Worm (Caenorhabditis elegans) whole organism, L4 larva: Measurements from ENCODE around the gene srw-123.

Source experiments
- F26F4.8 ChIP-seq: fragments of 200-800 bp; sonication (Bioruptor generic); conservative IDR thresholded peaks from 2 replicates; pipeline ENCODE4 v1.3.6; 2022; ENCODE audit warnings: missing genetic modification characterization, missing compliant biosample characterization
- F49E8.2 ChIP-seq: sonication (generic microtip); optimal IDR thresholded peaks from 2 replicates; lab custom pipeline; 2016; ENCODE audit warnings: missing compliant biosample characterization, mild to moderate bottlenecking, missing genetic modification characterization, borderline replicate concordance
- Y48G9A.11 ChIP-seq: fragments of 200-800 bp; sonication (Bioruptor generic); IDR thresholded peaks from 2 replicates; pipeline ENCODE4 v1.3.6; 2022; ENCODE audit warnings: missing genetic modification reagents, missing genetic modification characterization, missing compliant biosample characterization
- Y5F2A.4 ChIP-seq: fragments of 200-800 bp; sonication (Bioruptor generic); optimal IDR thresholded peaks from 2 replicates; lab custom pipeline; 2018; ENCODE audit warnings: mild to moderate bottlenecking, missing genetic modification characterization, missing compliant biosample characterization
- aha-1 ChIP-seq: fragments of 150-350 bp; peaks from one replicate; lab custom pipeline; 2014; ENCODE audit warnings: missing biosample characterization, missing genetic modification characterization
- ama-1 ChIP-seq: fragments of 150-350 bp; optimal IDR thresholded peaks from 2 replicates; lab custom pipeline; 2014; ENCODE audit warnings: inconsistent platforms, mixed read lengths
- ceh-20 ChIP-seq: fragments of 200-800 bp; sonication (Bioruptor generic); IDR thresholded peaks from 2 replicates; pipeline ENCODE4 v1.3.6; 2022; ENCODE audit warnings: missing genetic modification reagents, missing genetic modification characterization, missing compliant biosample characterization
- ceh-28 ChIP-seq: fragments of 150-350 bp; optimal IDR thresholded peaks from 2 replicates; lab custom pipeline; 2014; ENCODE audit warnings: missing biosample characterization, missing genetic modification reagents, missing genetic modification characterization
- ceh-32 ChIP-seq: sonication (generic microtip); optimal IDR thresholded peaks from 2 replicates; lab custom pipeline; 2016; ENCODE audit warnings: mild to moderate bottlenecking, missing genetic modification characterization, missing compliant biosample characterization; ENCODE audit not compliant: poor library complexity
- ceh-44 ChIP-seq: fragments of 200-800 bp; sonication (Bioruptor generic); IDR thresholded peaks from 2 replicates; pipeline ENCODE4 v1.3.6; 2022; ENCODE audit warnings: missing genetic modification reagents, missing genetic modification characterization, missing compliant biosample characterization
- ceh-62 ChIP-seq: sonication (generic microtip); optimal IDR thresholded peaks from 2 replicates; lab custom pipeline; 2017; ENCODE audit warnings: missing biosample characterization, missing genetic modification characterization
- ceh-82 ChIP-seq: sonication (generic microtip); optimal IDR thresholded peaks from 2 replicates; lab custom pipeline; 2017; ENCODE audit warnings: missing biosample characterization, missing genetic modification characterization
- dmd-6 ChIP-seq: fragments of 200-800 bp; sonication (Bioruptor generic); IDR thresholded peaks from 2 replicates; pipeline ENCODE4 v1.3.6; 2022; ENCODE audit warnings: missing genetic modification reagents, missing genetic modification characterization, missing compliant biosample characterization
- dmd-9 ChIP-seq: fragments of 200-800 bp; sonication (Bioruptor generic); IDR thresholded peaks from 2 replicates; pipeline ENCODE4 v1.3.6; 2022; ENCODE audit warnings: missing genetic modification reagents, missing genetic modification characterization, missing compliant biosample characterization
- dpl-1 ChIP-seq: fragments of 150-350 bp; optimal IDR thresholded peaks from 2 replicates; lab custom pipeline; 2014; ENCODE audit warnings: missing biosample characterization, missing genetic modification reagents, missing genetic modification characterization
- egl-27 ChIP-seq: sonication (generic microtip); optimal IDR thresholded peaks from 3 replicates; lab custom pipeline; 2017; ENCODE audit warnings: missing biosample characterization, missing genetic modification reagents, missing genetic modification characterization
- fkh-10 ChIP-seq: fragments of 150-350 bp; optimal IDR thresholded peaks from 2 replicates; lab custom pipeline; 2014; ENCODE audit warnings: missing biosample characterization, missing genetic modification reagents, missing genetic modification characterization
- gei-8 ChIP-seq: fragments of 200-800 bp; sonication (Bioruptor generic); optimal IDR thresholded peaks from 2 replicates; lab custom pipeline; 2018; ENCODE audit warnings: mild to moderate bottlenecking, missing genetic modification characterization, missing compliant biosample characterization
- hmg-1.1 ChIP-seq: fragments of 200-800 bp; sonication (Bioruptor generic); IDR thresholded peaks from 2 replicates; pipeline ENCODE4 v1.3.6; 2022; ENCODE audit warnings: missing genetic modification reagents, missing genetic modification characterization, missing compliant biosample characterization
- lin-1 ChIP-seq: fragments of 200-800 bp; sonication (Bioruptor generic); IDR thresholded peaks from 2 replicates; pipeline ENCODE4 v1.3.6; 2022; ENCODE audit warnings: missing genetic modification reagents, missing genetic modification characterization, missing compliant biosample characterization
- lin-13 ChIP-seq: fragments of 150-350 bp; optimal IDR thresholded peaks from 2 replicates; lab custom pipeline; 2014; ENCODE audit warnings: missing biosample characterization, missing genetic modification reagents, missing genetic modification characterization
- madf-9 ChIP-seq: fragments of 200-800 bp; sonication (Bioruptor generic); conservative IDR thresholded peaks from 2 replicates; pipeline ENCODE4 v1.3.6; 2022; ENCODE audit warnings: missing genetic modification reagents, missing genetic modification characterization, missing compliant biosample characterization
- mdl-1 ChIP-seq, 2 experiments: fragments of 150-350 bp in 1 of 2; sonication (generic microtip) in 1 of 2; optimal IDR thresholded peaks; 2 replicates each; lab custom pipeline; 2014 to 2017; ENCODE audit warnings: missing biosample characterization in 2 of 2, missing genetic modification characterization in 2 of 2
- mep-1 ChIP-seq: fragments of 150-350 bp; sonication (generic microtip); optimal IDR thresholded peaks from 3 replicates; lab custom pipeline; 2014; ENCODE audit warnings: missing biosample characterization, missing genetic modification characterization
- mes-2 ChIP-seq: sonication (generic microtip); optimal IDR thresholded peaks from 2 replicates; lab custom pipeline; 2016; ENCODE audit warnings: missing genotype, mild to moderate bottlenecking, missing genetic modification characterization, missing compliant biosample characterization; ENCODE audit not compliant: poor library complexity, severe bottlenecking
- mxl-2 ChIP-seq: fragments of 200-800 bp; sonication (Bioruptor generic); conservative IDR thresholded peaks from 2 replicates; pipeline ENCODE4 v1.3.6; 2022; ENCODE audit warnings: missing genetic modification reagents, missing genetic modification characterization, missing compliant biosample characterization
- nhr-42 ChIP-seq: fragments of 200-800 bp; sonication (Bioruptor generic); IDR thresholded peaks from 2 replicates; pipeline ENCODE4 v1.3.6; 2022; ENCODE audit warnings: missing genetic modification characterization, missing compliant biosample characterization
- nhr-48 ChIP-seq: sonication (generic microtip); optimal IDR thresholded peaks from 2 replicates; lab custom pipeline; 2016; ENCODE audit warnings: mild to moderate bottlenecking, missing genetic modification characterization, missing compliant biosample characterization
- saeg-2 ChIP-seq: fragments of 200-800 bp; sonication (Bioruptor generic); IDR thresholded peaks from 2 replicates; pipeline ENCODE4 v1.3.6; 2022; ENCODE audit warnings: missing genetic modification reagents, missing genetic modification characterization, missing compliant biosample characterization
- spr-1 ChIP-seq: sonication (generic microtip); optimal IDR thresholded peaks from 2 replicates; lab custom pipeline; 2016; ENCODE audit warnings: mild to moderate bottlenecking, missing genetic modification characterization, missing compliant biosample characterization
- spr-3 ChIP-seq: fragments of 200-800 bp; sonication (Bioruptor generic); optimal IDR thresholded peaks from 2 replicates; lab custom pipeline; 2018; ENCODE audit warnings: mild to moderate bottlenecking, missing genetic modification characterization, missing compliant biosample characterization
- tag-97 ChIP-seq: fragments of 200-800 bp; sonication (Bioruptor generic); IDR thresholded peaks from 2 replicates; pipeline ENCODE4 v1.3.6; 2022; ENCODE audit warnings: missing genetic modification characterization, missing compliant biosample characterization
- unc-62 ChIP-seq, 3 experiments: fragments of 150-350 bp in 1 of 3; sonication (generic microtip); optimal IDR thresholded peaks in 2 of 3; peaks in 1 of 3; 1 replicate in 1 of 3; 2 replicates in 2 of 3; lab custom pipeline; 2014 to 2017; ENCODE audit warnings: missing biosample characterization in 3 of 3, missing genetic modification characterization in 3 of 3, missing genetic modification reagents in 3 of 3, missing genotype in 1 of 3
- zfp-2 ChIP-seq: sonication (generic microtip); optimal IDR thresholded peaks from 2 replicates; lab custom pipeline; 2016; ENCODE audit warnings: mild to moderate bottlenecking, missing genetic modification characterization, missing compliant biosample characterization
- ztf-11 ChIP-seq: fragments of 150-350 bp; optimal IDR thresholded peaks from 2 replicates; lab custom pipeline; 2014; ENCODE audit warnings: missing biosample characterization, missing genetic modification characterization

The srw-123 gene

DNA sequence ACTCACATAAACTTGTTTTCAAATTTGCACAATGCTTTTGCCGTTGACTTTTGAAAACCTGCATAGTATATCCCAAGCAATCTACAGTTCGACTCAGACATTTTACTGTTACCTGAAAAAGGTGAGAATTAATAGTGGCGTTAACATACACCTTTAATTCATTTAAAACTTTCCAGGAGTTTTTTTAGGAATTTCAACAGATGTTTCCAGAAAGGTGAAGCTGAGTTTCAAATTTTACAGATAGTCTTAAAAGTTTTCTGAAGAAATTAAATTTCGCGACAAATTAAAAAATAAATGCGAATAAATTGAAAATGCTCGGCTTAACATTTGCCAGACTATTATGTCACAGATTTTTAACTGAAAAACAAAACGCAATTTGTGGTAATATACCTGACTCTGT lies 24.6 kb upstream of the srw-123 start, which contains the start of gene srw-119:
Gene srw-119, minus strand, starts transcription at position 101 of the 400 bp plus-strand sequence.
- TF ChIP-seq spr-3 (GFP tag; lab: Kevin White, UChicago) (no peak), dmd-9 (GFP tag; lab: Robert Waterston, UW) (no peak), F26F4.8 (no peak), zfp-2 (tag; lab: Kevin White, UChicago) (no peak)

DNA sequence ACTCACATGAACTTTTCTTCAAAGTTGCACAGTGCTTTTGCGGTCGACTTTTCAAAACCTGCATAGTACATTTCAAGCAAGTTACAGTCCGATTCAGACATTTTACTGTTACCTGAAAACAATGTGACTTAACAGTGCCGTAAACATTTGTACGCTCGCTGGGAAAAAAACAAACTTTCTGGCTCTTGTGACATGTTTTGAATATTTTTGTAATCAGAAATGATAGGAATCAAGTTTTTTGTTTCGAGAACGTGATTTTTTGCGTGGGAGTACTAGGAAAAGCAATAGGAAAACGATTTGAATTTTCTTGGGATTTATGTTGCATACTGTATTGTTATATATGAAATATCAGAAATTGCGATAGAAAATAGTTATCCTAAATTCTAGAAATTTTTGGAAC lies 20.9 kb upstream of the srw-123 start, which contains the start of gene srw-120:
Gene srw-120, minus strand, starts transcription at position 101 of the 400 bp plus-strand sequence.
- TF ChIP-seq mep-1 (tag; lab: Kevin White, UChicago): no peak
- TF ChIP-seq F49E8.2: no peak
- no peak for TF ChIP-seq mdl-1 (tag; optimal IDR thresholded peaks at IDR 0.05; lab: Kevin White, UChicago)
- no peak for TF ChIP-seq ceh-62 (tag; lab: Kevin White, UChicago)
- TF ChIP-seq ztf-11: no peak
- no peak for TF ChIP-seq nhr-42 (GFP tag; lab: Robert Waterston, UW)
- TF ChIP-seq ceh-44 (GFP tag; lab: Robert Waterston, UW): no peak
- no peak for TF ChIP-seq aha-1
- TF ChIP-seq unc-62 (GFP tag; optimal IDR thresholded peaks at IDR 0.05 in 1 of 2; lab: Kevin White, UChicago): no peak
- no peak for TF ChIP-seq unc-62 (tag; optimal IDR thresholded peaks at IDR 0.05; lab: Kevin White, UChicago)
- no peak for TF ChIP-seq hmg-1.1 (GFP tag; lab: Robert Waterston, UW)
- TF ChIP-seq spr-1 (tag; lab: Kevin White, UChicago): no peak
- no peak for TF ChIP-seq madf-9 (GFP tag; lab: Robert Waterston, UW)
- TF ChIP-seq nhr-48 (tag; lab: Kevin White, UChicago): no peak

DNA sequence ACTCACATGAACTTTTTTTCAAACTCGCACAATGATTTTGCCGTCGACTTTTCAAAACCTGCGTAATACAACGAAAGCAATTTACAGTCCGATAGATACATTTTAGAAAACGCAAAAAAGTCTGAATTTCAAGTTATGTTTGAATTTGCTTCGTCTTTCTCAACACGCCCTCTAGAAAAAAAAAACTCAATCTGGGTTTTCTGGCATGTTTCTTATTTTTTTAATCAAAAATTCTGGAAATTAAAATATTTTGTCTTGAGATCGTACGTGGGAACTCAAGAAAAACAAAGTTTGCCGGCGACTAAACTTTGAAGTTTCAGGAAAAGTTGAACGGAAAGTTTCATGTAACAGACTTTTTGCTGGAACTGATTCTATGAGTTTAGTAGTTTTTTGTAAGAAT lies 18.6 kb upstream of the srw-123 start, which contains the start of gene srw-115:
Gene srw-115, minus strand, starts transcription at position 101 of the 400 bp plus-strand sequence.
- TF ChIP-seq ceh-82 (no peak), lin-13 (GFP tag; lab: Kevin White, UChicago) (no peak), Y5F2A.4 (GFP tag; lab: Kevin White, UChicago) (no peak), F26F4.8 (no peak), saeg-2 (GFP tag; lab: Robert Waterston, UW) (no peak), madf-9 (GFP tag; lab: Robert Waterston, UW) (no peak), ceh-20 (GFP tag; lab: Robert Waterston, UW) (no peak), tag-97 (GFP tag; lab: Robert Waterston, UW) (no peak), dmd-6 (GFP tag; lab: Robert Waterston, UW) (no peak), lin-1 (GFP tag; lab: Robert Waterston, UW) (no peak), ceh-28 (tag; lab: Kevin White, UChicago) (no peak), gei-8 (GFP tag; lab: Kevin White, UChicago) (no peak), ceh-32 (tag; lab: Kevin White, UChicago) (no peak), fkh-10 (GFP tag; lab: Kevin White, UChicago) (no peak), dpl-1 (GFP tag; lab: Kevin White, UChicago) (no peak), Y48G9A.11 (GFP tag; lab: Robert Waterston, UW) (no peak), mxl-2 (GFP tag; lab: Robert Waterston, UW) (no peak), zfp-2 (tag; lab: Kevin White, UChicago) (no peak), egl-27 (tag; lab: Kevin White, UChicago) (no peak), ama-1 (lab: Kevin White, UChicago) (no peak)

DNA sequence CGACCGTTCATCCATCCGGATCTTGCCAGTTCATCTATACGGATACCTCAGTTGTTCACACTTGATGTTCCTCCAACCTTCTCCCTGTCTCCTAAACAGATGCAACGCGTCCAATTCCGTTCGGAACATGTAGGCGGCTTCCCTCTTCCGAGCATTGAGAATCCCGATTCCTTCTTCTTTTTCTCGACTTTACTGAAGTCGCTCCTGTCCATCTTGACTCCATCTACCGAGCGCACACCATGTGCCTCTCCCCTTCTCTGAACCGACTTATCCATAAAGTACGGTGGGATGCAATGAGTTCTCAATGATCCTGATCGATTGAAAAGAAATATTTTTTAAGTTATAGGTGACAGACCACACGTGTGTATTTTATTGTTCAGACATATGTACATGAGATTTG lies 16.9 kb upstream of the srw-123 start:
- TF ChIP-seq ceh-82: no peak
- TF ChIP-seq unc-62 (GFP tag; optimal IDR thresholded peaks at IDR 0.05 in 1 of 2; lab: Kevin White, UChicago): peak in 1 of 2 experiments; percentile 97
- no peak for TF ChIP-seq unc-62 (tag; optimal IDR thresholded peaks at IDR 0.05; lab: Kevin White, UChicago)
- no peak for TF ChIP-seq mes-2
